Fruit fly (Drosophila melanogaster) ovary, adult (tissue): ENCODE results near the gene CG13390.
A peak's percentile ranks its signal among the peaks of the same experiment; 100 is the strongest.

ENCODE experiments used
- CG17801 ChIP-seq: fragments of 200-800 bp; optimal IDR thresholded peaks from 2 replicates; lab custom pipeline; 2019; ENCODE audit warnings: missing biosample characterization, mild to moderate bottlenecking, missing genetic modification characterization, moderate library complexity; ENCODE audit not compliant: partially characterized antibody

CG13390 gene

dm6 chr2L:8414887-8415883 is 38.6 kb upstream of the CG13390 start, which contains the start of the genes CG13398 and Akap200:
TSS of gene CG13398 (minus strand) at chr2L:8415256.
TSS of gene Akap200 (plus strand) at chr2L:8415690.
- peak; percentile 70 for TF ChIP-seq CG17801 (GFP tag; lab: Kevin White, UChicago)

dm6 chr2L:8411530-8411929 is 34.9 kb upstream of the CG13390 start, which contains the start of gene Naglu:
TSS of gene Naglu (minus strand) at chr2L:8411868.
- no peak for TF ChIP-seq CG17801 (GFP tag; lab: Kevin White, UChicago)

- peak; percentile 67 for TF ChIP-seq CG17801 (GFP tag; lab: Kevin White, UChicago)
Measured at dm6 chr2L:8403286-8404270, 27.0 kb upstream of the CG13390 start, which contains the start of gene emb. TSS of gene emb (plus strand) at chr2L:8403573.

dm6 chr2L:8402928-8403285 is 26.3 kb upstream of the CG13390 start, which contains the start of gene fy:
TSS of gene fy (minus strand) at chr2L:8403280.
- TF ChIP-seq CG17801 (GFP tag; lab: Kevin White, UChicago), result no peak

- no peak for TF ChIP-seq CG17801 (GFP tag; lab: Kevin White, UChicago)
Measured at dm6 chr2L:8399863-8400598, 23.4 kb upstream of the CG13390 start, which contains the start of gene CG31898. TSS of gene CG31898 (plus strand) at chr2L:8400421.

dm6 chr2L:8398721-8399120 is 22.1 kb upstream of the CG13390 start, which contains the start of gene CG13386:
TSS of gene CG13386 (plus strand) at chr2L:8399021.
- TF ChIP-seq CG17801 (GFP tag; lab: Kevin White, UChicago), result no peak

- TF ChIP-seq CG17801 (GFP tag; lab: Kevin White, UChicago), result no peak
Measured at dm6 chr2L:8395996-8396699, 19.6 kb upstream of the CG13390 start, which contains the start of the genes Peritrophin-15a and CG13385. TSS of gene Peritrophin-15a (minus strand) at chr2L:8396096. TSS of gene CG13385 (plus strand) at chr2L:8396649.

- no peak for TF ChIP-seq CG17801 (GFP tag; lab: Kevin White, UChicago)
Measured at dm6 chr2L:8394840-8395239, 18.2 kb upstream of the CG13390 start, which contains the start of gene Peritrophin-15b. TSS of gene Peritrophin-15b (minus strand) at chr2L:8394940.

- TF ChIP-seq CG17801 (GFP tag; lab: Kevin White, UChicago), result no peak
Measured at dm6 chr2L:8394180-8394579, 17.6 kb upstream of the CG13390 start, which contains the start of gene lectin-29Ca. TSS of gene lectin-29Ca (minus strand) at chr2L:8394280.

dm6 chr2L:8393122-8393521 is 16.5 kb upstream of the CG13390 start, which contains the start of gene Acp29AB:
TSS of gene Acp29AB (minus strand) at chr2L:8393222.
- no peak for TF ChIP-seq CG17801 (GFP tag; lab: Kevin White, UChicago)

- no peak for TF ChIP-seq CG17801 (GFP tag; lab: Kevin White, UChicago)
Measured at dm6 chr2L:8392298-8392697, 15.7 kb upstream of the CG13390 start, which contains the start of gene CG42820. TSS of gene CG42820 (minus strand) at chr2L:8392398.

- TF ChIP-seq CG17801 (GFP tag; lab: Kevin White, UChicago), result no peak
Measured at dm6 chr2L:8389231-8389630, 12.6 kb upstream of the CG13390 start, which contains the start of gene CG42819. TSS of gene CG42819 (minus strand) at chr2L:8389331.

- no peak for TF ChIP-seq CG17801 (GFP tag; lab: Kevin White, UChicago)
Measured at dm6 chr2L:8385849-8386248, 9.3 kb upstream of the CG13390 start.
